Fruit fly (Drosophila melanogaster) whole organism, embryonic: ENCODE data around the gene CG3632.

Source experiments
- ATbp ChIP-seq: fragments of 200-800 bp; sonication (Bioruptor generic); optimal IDR thresholded peaks from 2 replicates; lab custom pipeline; 2017; ENCODE audit warnings: missing biosample characterization, mild to moderate bottlenecking, missing genetic modification characterization, missing genetic modification reagents
- Bgb ChIP-seq: fragments of 200-800 bp; sonication (Bioruptor generic); IDR thresholded peaks from 2 replicates; pipeline ENCODE4 v1.3.6; 2022; ENCODE audit warnings: missing biosample characterization, missing genetic modification characterization; ENCODE audit not compliant: partially characterized antibody
- CG10366 ChIP-seq: fragments of 200-800 bp; sonication (Bioruptor generic); IDR thresholded peaks from 2 replicates; pipeline ENCODE4 v1.3.6; 2022; ENCODE audit warnings: missing biosample characterization, missing genetic modification characterization
- CG10543 ChIP-seq: fragments of 200-800 bp; sonication (Bioruptor generic); optimal IDR thresholded peaks from 3 replicates; lab custom pipeline; 2017; ENCODE audit warnings: missing biosample characterization, mild to moderate bottlenecking, missing genetic modification characterization, moderate library complexity
- CG11085 ChIP-seq: fragments of 200-800 bp; sonication (Bioruptor generic); IDR thresholded peaks from 2 replicates; pipeline ENCODE4 v1.3.6; 2022; ENCODE audit warnings: missing biosample characterization, missing genetic modification characterization
- CG11247 ChIP-seq: fragments of 200-800 bp; sonication (Bioruptor generic); IDR thresholded peaks from 2 replicates; pipeline ENCODE4 v1.3.6; 2022; ENCODE audit warnings: missing biosample characterization, missing genetic modification characterization
- CG11398 ChIP-seq: fragments of 200-800 bp; sonication (Bioruptor generic); optimal IDR thresholded peaks from 2 replicates; lab custom pipeline; 2016; ENCODE audit warnings: missing biosample characterization, missing genetic modification characterization
- CG12391 ChIP-seq: fragments of 200-800 bp; sonication (Bioruptor generic); optimal IDR thresholded peaks from 3 replicates; lab custom pipeline; 2018; ENCODE audit warnings: missing biosample characterization, mild to moderate bottlenecking, missing genetic modification characterization, moderate library complexity
- CG17912 ChIP-seq: fragments of 200-800 bp; sonication (Bioruptor generic); optimal IDR thresholded peaks from 2 replicates; lab custom pipeline; 2018; ENCODE audit warnings: missing biosample characterization, mild to moderate bottlenecking, missing genetic modification characterization
- CG18764 ChIP-seq: fragments of 200-800 bp; sonication (Bioruptor generic); optimal IDR thresholded peaks from 3 replicates; lab custom pipeline; 2016; ENCODE audit warnings: missing biosample characterization, missing genetic modification characterization
- CG30403 ChIP-seq: fragments of 200-800 bp; sonication (Bioruptor generic); optimal IDR thresholded peaks from 3 replicates; lab custom pipeline; 2016; ENCODE audit warnings: missing biosample characterization, missing genetic modification characterization
- CG32532 ChIP-seq: fragments of 200-800 bp; sonication (Bioruptor generic); IDR thresholded peaks from 2 replicates; pipeline ENCODE4 v1.3.6; 2022; ENCODE audit warnings: missing biosample characterization, missing genetic modification characterization
- CG42726 ChIP-seq: fragments of 200-800 bp; sonication (Bioruptor generic); IDR thresholded peaks from 2 replicates; pipeline ENCODE4 v1.3.6; 2022; ENCODE audit warnings: missing biosample characterization, missing genetic modification characterization; ENCODE audit not compliant: partially characterized antibody
- CG4617 ChIP-seq: fragments of 200-800 bp; sonication (Bioruptor generic); optimal IDR thresholded peaks from 3 replicates; lab custom pipeline; 2016; ENCODE audit warnings: missing biosample characterization, missing genetic modification characterization, borderline replicate concordance
- CG5180 ChIP-seq: fragments of 200-800 bp; sonication (Bioruptor generic); optimal IDR thresholded peaks from 3 replicates; lab custom pipeline; 2017; ENCODE audit warnings: missing biosample characterization, missing genetic modification characterization, mild to moderate bottlenecking, moderate library complexity, missing genetic modification reagents
- CG7556 ChIP-seq: fragments of 200-800 bp; sonication (Bioruptor generic); optimal IDR thresholded peaks from 2 replicates; lab custom pipeline; 2017; ENCODE audit warnings: missing biosample characterization, mild to moderate bottlenecking, missing genetic modification characterization
- CG8359 ChIP-seq: fragments of 200-800 bp; sonication (Bioruptor generic); optimal IDR thresholded peaks from 2 replicates; lab custom pipeline; 2017; ENCODE audit warnings: missing biosample characterization, mild to moderate bottlenecking, missing genetic modification characterization, borderline replicate concordance
- CG9797 ChIP-seq: fragments of 200-800 bp; sonication (Bioruptor generic); optimal IDR thresholded peaks from 3 replicates; lab custom pipeline; 2018; ENCODE audit warnings: missing biosample characterization, mild to moderate bottlenecking, missing genetic modification characterization
- CHES-1-like ChIP-seq: fragments of 200-800 bp; sonication (Bioruptor generic); optimal IDR thresholded peaks from 2 replicates; lab custom pipeline; 2016; ENCODE audit warnings: missing biosample characterization, missing genetic modification characterization
- CoRest ChIP-seq: fragments of 200-800 bp; sonication (Bioruptor generic); optimal IDR thresholded peaks from 3 replicates; lab custom pipeline; 2018; ENCODE audit warnings: missing biosample characterization, mild to moderate bottlenecking, missing genetic modification characterization, moderate library complexity
- Dll ChIP-seq: fragments of 200-800 bp; sonication (Bioruptor generic); IDR thresholded peaks from 4 replicates; pipeline ENCODE4 v1.3.6; 2022; ENCODE audit warnings: missing biosample characterization, missing genetic modification characterization; ENCODE audit not compliant: partially characterized antibody
- Dp ChIP-seq: fragments of 200-800 bp; sonication (Bioruptor generic); optimal IDR thresholded peaks from 2 replicates; lab custom pipeline; 2018; ENCODE audit warnings: missing biosample characterization, mild to moderate bottlenecking, missing genetic modification characterization, moderate library complexity
- Dref ChIP-seq: fragments of 200-800 bp; sonication (Bioruptor generic); IDR thresholded peaks from 2 replicates; pipeline ENCODE4 v1.3.6; 2022; ENCODE audit warnings: missing biosample characterization, missing genetic modification characterization
- Drgx ChIP-seq: fragments of 200-800 bp; sonication (Bioruptor generic); IDR thresholded peaks from 2 replicates; pipeline ENCODE4 v1.3.6; 2022; ENCODE audit warnings: missing biosample characterization, missing genetic modification characterization
- Ets97D ChIP-seq: fragments of 200-800 bp; sonication (Bioruptor generic); optimal IDR thresholded peaks from 3 replicates; lab custom pipeline; 2016; ENCODE audit warnings: missing biosample characterization, missing genetic modification characterization
- H2.0 ChIP-seq: fragments of 200-800 bp; sonication (Bioruptor generic); IDR thresholded peaks from 2 replicates; pipeline ENCODE4 v1.3.6; 2022; ENCODE audit warnings: missing biosample characterization, missing genetic modification characterization
- NFAT ChIP-seq: fragments of 200-800 bp; sonication (Bioruptor generic); IDR thresholded peaks from 2 replicates; pipeline ENCODE4 v1.3.6; 2022; ENCODE audit warnings: missing biosample characterization, missing genetic modification characterization
- Neu2 ChIP-seq: fragments of 200-800 bp; sonication (Bioruptor generic); optimal IDR thresholded peaks from 3 replicates; lab custom pipeline; 2016; ENCODE audit warnings: missing biosample characterization, missing genetic modification characterization, borderline replicate concordance
- Pdp1 ChIP-seq, 2 experiments: fragments of 200-800 bp; sonication (Bioruptor generic); optimal IDR thresholded peaks; 3 replicates each; lab custom pipeline; 2016; ENCODE audit warnings: missing biosample characterization in 2 of 2, missing genetic modification characterization in 2 of 2, mild to moderate bottlenecking in 1 of 2, moderate library complexity in 1 of 2
- Rfx ChIP-seq: fragments of 200-800 bp; sonication (Bioruptor generic); IDR thresholded peaks from 2 replicates; pipeline ENCODE4 v1.3.6; 2022; ENCODE audit warnings: missing biosample characterization, missing genetic modification characterization
- Sry-δ ChIP-seq: fragments of 200-800 bp; sonication (Bioruptor generic); optimal IDR thresholded peaks from 2 replicates; lab custom pipeline; 2016; ENCODE audit warnings: missing biosample characterization, missing genetic modification characterization
- Trl ChIP-seq, 3 experiments: fragments of >200 bp in 2 of 3; fragments of 200-800 bp in 1 of 3; sonication (Bioruptor generic) in 1 of 3; optimal IDR thresholded peaks; 2 replicates in 1 of 3; 3 replicates in 2 of 3; lab custom pipeline; 2016 to 2017; ENCODE audit warnings: missing biosample characterization in 1 of 3, missing genetic modification characterization in 1 of 3
- Xbp1 ChIP-seq: fragments of 200-800 bp; sonication (Bioruptor generic); optimal IDR thresholded peaks from 3 replicates; lab custom pipeline; 2016; ENCODE audit warnings: missing biosample characterization, mild to moderate bottlenecking, missing genetic modification characterization
- az2 ChIP-seq: fragments of 200-800 bp; sonication (Bioruptor generic); optimal IDR thresholded peaks from 3 replicates; lab custom pipeline; 2016; ENCODE audit warnings: missing biosample characterization, missing genetic modification characterization
- bcd ChIP-seq: fragments of 200-800 bp; sonication (Bioruptor generic); optimal IDR thresholded peaks from 2 replicates; lab custom pipeline; 2017; ENCODE audit warnings: missing biosample characterization, mild to moderate bottlenecking, missing genetic modification characterization
- bigmax ChIP-seq: fragments of 200-800 bp; sonication (Bioruptor generic); optimal IDR thresholded peaks from 2 replicates; lab custom pipeline; 2018; ENCODE audit warnings: missing biosample characterization, mild to moderate bottlenecking, missing genetic modification characterization
- br ChIP-seq: fragments of >200 bp; optimal IDR thresholded peaks from 2 replicates; lab custom pipeline; 2017
- cg ChIP-seq: fragments of 200-800 bp; sonication (Bioruptor generic); optimal IDR thresholded peaks from 3 replicates; lab custom pipeline; 2019; ENCODE audit warnings: missing biosample characterization, mild to moderate bottlenecking, missing genetic modification characterization, moderate library complexity
- fu2 ChIP-seq: fragments of 200-800 bp; sonication (Bioruptor generic); optimal IDR thresholded peaks from 2 replicates; lab custom pipeline; 2016; ENCODE audit warnings: missing biosample characterization, missing genetic modification characterization
- gfzf ChIP-seq: fragments of 200-800 bp; sonication (Bioruptor generic); optimal IDR thresholded peaks from 2 replicates; lab custom pipeline; 2016; ENCODE audit warnings: missing biosample characterization, mild to moderate bottlenecking, missing genetic modification characterization, moderate library complexity
- gro ChIP-seq: fragments of 200-800 bp; sonication (Bioruptor generic); optimal IDR thresholded peaks from 2 replicates; lab custom pipeline; 2016; ENCODE audit warnings: missing biosample characterization, missing genetic modification characterization
- h ChIP-seq: fragments of >200 bp; optimal IDR thresholded peaks from 2 replicates; lab custom pipeline; 2017
- lilli ChIP-seq: fragments of 200-800 bp; sonication (Bioruptor generic); optimal IDR thresholded peaks from 3 replicates; lab custom pipeline; 2016; ENCODE audit warnings: missing biosample characterization, missing genetic modification characterization
- luna ChIP-seq: fragments of 200-800 bp; sonication (Bioruptor generic); optimal IDR thresholded peaks from 2 replicates; lab custom pipeline; 2016; ENCODE audit warnings: missing biosample characterization, missing genetic modification characterization
- seq ChIP-seq: fragments of 200-800 bp; sonication (Bioruptor generic); IDR thresholded peaks from 2 replicates; pipeline ENCODE4 v1.3.6; 2022; ENCODE audit warnings: missing biosample characterization, missing genetic modification characterization
- sisA ChIP-seq: fragments of 200-800 bp; sonication (Bioruptor generic); IDR thresholded peaks from 2 replicates; pipeline ENCODE4 v1.3.6; 2022; ENCODE audit warnings: missing biosample characterization, missing genetic modification characterization
- sug ChIP-seq: fragments of 200-800 bp; optimal IDR thresholded peaks from 2 replicates; lab custom pipeline; 2019; ENCODE audit warnings: missing biosample characterization, mild to moderate bottlenecking, missing genetic modification characterization, moderate library complexity
- vnd ChIP-seq: fragments of 200-800 bp; sonication (Bioruptor generic); IDR thresholded peaks from 3 replicates; pipeline ENCODE4 v1.3.6; 2022; ENCODE audit warnings: missing biosample characterization, missing genetic modification characterization; ENCODE audit not compliant: partially characterized antibody

CG3632 gene

DNA sequence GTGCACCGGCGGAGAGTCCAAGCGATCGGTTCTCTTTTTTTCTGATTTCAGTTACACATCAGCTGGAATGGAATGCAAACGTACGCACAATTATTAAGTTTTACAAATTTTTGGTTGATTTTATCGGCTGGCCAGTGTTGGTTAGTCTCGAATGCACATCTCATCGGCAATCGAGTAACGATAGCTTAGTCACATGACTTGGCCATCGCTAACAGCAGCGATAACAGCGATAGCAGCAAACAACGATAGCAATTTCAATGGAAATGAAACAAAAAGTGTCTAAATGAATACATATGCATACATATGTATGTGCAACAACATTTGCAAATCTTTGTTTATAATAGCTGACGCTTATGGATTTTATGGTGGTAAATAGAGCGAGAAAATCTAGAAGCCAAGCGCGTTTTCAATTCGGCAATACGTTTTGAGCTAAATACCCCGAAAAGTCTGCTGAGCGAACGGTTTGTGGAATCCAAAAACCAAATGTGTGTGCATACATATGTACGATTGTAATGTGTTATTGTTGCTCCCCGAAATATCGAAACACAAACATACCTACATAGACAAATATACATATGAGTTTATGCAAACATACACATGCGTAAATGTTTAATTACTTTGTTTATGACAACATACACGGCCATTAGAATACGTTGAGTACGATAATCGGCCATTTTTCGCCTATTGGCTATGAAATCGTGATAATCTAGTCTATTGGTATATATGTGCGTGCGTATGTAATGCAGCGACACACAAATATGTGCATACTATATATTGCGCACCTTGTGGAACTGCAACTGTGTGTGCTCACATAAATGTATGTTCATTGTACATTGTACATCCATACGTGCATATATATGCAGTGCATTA, at the start of gene CG3632 (continued):
- TF ChIP-seq CG12391 (tag; lab: Kevin White, UChicago), result no peak
- TF ChIP-seq bigmax (GFP tag; lab: Kevin White, UChicago), result peak; percentile 53
- TF ChIP-seq CG10366 (GFP tag; lab: Robert Waterston, UW), result 0 out of 2 replicates have a peak, but pooled peaks have one; percentile 20
- TF ChIP-seq CG18764, result peak; percentile 6
- TF ChIP-seq Sry-δ, result peak; percentile 94
- TF ChIP-seq gfzf (GFP tag; lab: Kevin White, UChicago), result peak; percentile 21
- TF ChIP-seq bcd (GFP tag; lab: Kevin White, UChicago), result no peak
- TF ChIP-seq CG10543 (GFP tag; lab: Kevin White, UChicago), result peak; percentile 56
- no peak for TF ChIP-seq CG8359 (GFP tag; lab: Kevin White, UChicago)
- no peak for TF ChIP-seq az2
- TF ChIP-seq Rfx, result peak; percentile 79
- peak; percentile 64 for TF ChIP-seq gro (GFP tag; lab: Kevin White, UChicago)
- TF ChIP-seq Dp (GFP tag; lab: Kevin White, UChicago), result peak; percentile 32
- peak; percentile 47 for TF ChIP-seq CG32532 (GFP tag; lab: Robert Waterston, UW)
- peak; percentile 88 for TF ChIP-seq Dref (GFP tag; lab: Robert Waterston, UW)
- no peak for TF ChIP-seq CG5180 (GFP tag; lab: Kevin White, UChicago)
- TF ChIP-seq sisA (GFP tag; lab: Robert Waterston, UW), result no peak
- TF ChIP-seq CG17912, result peak; percentile 67
- no peak for TF ChIP-seq seq (GFP tag; lab: Robert Waterston, UW)
- TF ChIP-seq ATbp, result no peak
- peak; percentile 77 for TF ChIP-seq lilli (GFP tag; lab: Kevin White, UChicago)
- peak; percentile 74; the same call in 1 of the 2 replicates for TF ChIP-seq CG42726 (GFP tag; lab: Robert Waterston, UW)
- peak; percentile 18 for TF ChIP-seq CG11398 (GFP tag; lab: Kevin White, UChicago)
- peak; percentile 71 for TF ChIP-seq CG4617
- peak; percentile 92 for TF ChIP-seq Bgb (GFP tag; lab: Robert Waterston, UW)
- TF ChIP-seq h, result no peak
- peak; percentile 71 for TF ChIP-seq vnd (GFP tag; lab: Robert Waterston, UW)
- TF ChIP-seq CG9797, result peak; percentile 30
- TF ChIP-seq CG30403 (GFP tag; lab: Kevin White, UChicago), result peak; percentile 48
- TF ChIP-seq cg, result peak; percentile 85
- peak; percentile 46 for TF ChIP-seq sug (tag; lab: Kevin White, UChicago)
- no peak for TF ChIP-seq Neu2 (GFP tag; lab: Kevin White, UChicago)
- TF ChIP-seq Pdp1 (GFP tag; optimal IDR thresholded peaks at IDR 0.05; lab: Kevin White, UChicago), result peak; percentile 29
- TF ChIP-seq CG7556 (GFP tag; lab: Kevin White, UChicago), result no peak
- TF ChIP-seq CG11085 (GFP tag; lab: Robert Waterston, UW), result peak; percentile 38; the same call in 1 of the 2 replicates
- peak; percentile 71 for TF ChIP-seq Ets97D (GFP tag; lab: Kevin White, UChicago)
- TF ChIP-seq CG11247 (GFP tag; lab: Robert Waterston, UW), result peak; percentile 51; the same call in 1 of the 2 replicates
- TF ChIP-seq br (lab: Kevin White, UChicago), result no peak
- TF ChIP-seq Dll (GFP tag; lab: Robert Waterston, UW), result peak; percentile 65; the same call in 3 of the 4 replicates
- peak; percentile 39 for TF ChIP-seq CHES-1-like
- TF ChIP-seq CoRest (tag; lab: Kevin White, UChicago), result no peak
- peak; percentile 42 for TF ChIP-seq Xbp1 (GFP tag; lab: Kevin White, UChicago)
- peak; percentile 28; the same call in 1 of the 2 replicates for TF ChIP-seq H2.0
- TF ChIP-seq luna (GFP tag; lab: Kevin White, UChicago), result peak; percentile 16
- TF ChIP-seq Drgx (GFP tag; lab: Robert Waterston, UW), result no peak
- TF ChIP-seq NFAT, result peak; percentile 51; the same call in 1 of the 2 replicates
- peak; percentile 15 for TF ChIP-seq fu2
- TF ChIP-seq Trl (optimal IDR thresholded peaks at IDR 0.05; lab: Kevin White, UChicago), result no peak
- TF ChIP-seq Trl (GFP tag; optimal IDR thresholded peaks at IDR 0.05; lab: Kevin White, UChicago), result peak; percentile 44
